Worm (Caenorhabditis elegans): ENCODE data around the gene glo-1.
A peak's percentile ranks its signal among the peaks of the same experiment; 100 is the strongest.

glo-1 gene

ce11 chrX:9882112-9882511 is at the start of gene glo-1:
Gene glo-1, minus strand, starts transcription at chrX:9882212.
- no peak for TF ChIP-seq dmd-9 (GFP tag; IDR thresholded peaks at IDR 0.05)
- TF ChIP-seq lin-1 (GFP tag; IDR thresholded peaks at IDR 0.05), result no peak
- TF ChIP-seq F44E2.7 (GFP tag; IDR thresholded peaks at IDR 0.05), result no peak
- TF ChIP-seq attf-4 (tag; optimal IDR thresholded peaks at IDR 0.05), result no peak
- no peak for TF ChIP-seq lim-7 (GFP tag; IDR thresholded peaks at IDR 0.05)
- no peak for TF ChIP-seq pha-4 (GFP tag; IDR thresholded peaks at IDR 0.05)
- TF ChIP-seq pha-4 (tag; optimal IDR thresholded peaks at IDR 0.05), result no peak
- no peak for TF ChIP-seq ceh-82 (tag; optimal IDR thresholded peaks at IDR 0.05)
- no peak for TF ChIP-seq nhr-111 (GFP tag; optimal IDR thresholded peaks at IDR 0.05)
- no peak for TF ChIP-seq nhr-77 (tag; optimal IDR thresholded peaks at IDR 0.05)

ce11 chrX:9931362-9931761 is 49.4 kb upstream of the glo-1 start, which contains the start of gene nra-3:
Gene nra-3, minus strand, starts transcription at chrX:9931462.
- TF ChIP-seq fkh-10 (GFP tag; optimal IDR thresholded peaks at IDR 0.05) (no peak), tag-97 (GFP tag; IDR thresholded peaks at IDR 0.05) (0 out of 2 replicates have a peak, but pooled peaks have one; percentile 27), ceh-32 (tag; optimal IDR thresholded peaks at IDR 0.05; ENCODE audit: poor library complexity) (no peak), unc-62 (GFP tag; optimal IDR thresholded peaks at IDR 0.05 in 1 of 2) (no peak), unc-62 (tag; optimal IDR thresholded peaks at IDR 0.05) (no peak), jun-1 (tag; optimal IDR thresholded peaks at IDR 0.05) (no peak), Y5F2A.4 (GFP tag; optimal IDR thresholded peaks at IDR 0.05) (no peak), unc-130 (GFP tag; optimal IDR thresholded peaks at IDR 0.05) (no peak), Y48G9A.11 (GFP tag; IDR thresholded peaks at IDR 0.05) (no peak), ctbp-1 (GFP tag; IDR thresholded peaks at IDR 0.05) (0 out of 2 replicates have a peak, but pooled peaks have one; percentile 17), php-3 (GFP tag; IDR thresholded peaks at IDR 0.05) (no peak), set-16 (GFP tag; IDR thresholded peaks at IDR 0.05) (0 out of 2 replicates have a peak, but pooled peaks have one; percentile 15), unc-39 (tag; optimal IDR thresholded peaks at IDR 0.05) (no peak), dmd-6 (GFP tag; IDR thresholded peaks at IDR 0.05) (no peak), zfp-3 (GFP tag; conservative IDR thresholded peaks at IDR 0.05) (no peak), mep-1 (tag; optimal IDR thresholded peaks at IDR 0.05) (no peak)

ce11 chrX:9927993-9928392 is 46.0 kb upstream of the glo-1 start:
- peak; percentile 34 for TF ChIP-seq hlh-30 (tag; optimal IDR thresholded peaks at IDR 0.05; ENCODE audit: insufficient read depth)
- TF ChIP-seq nhr-11 (tag; optimal IDR thresholded peaks at IDR 0.05), result peak; percentile 22
- peak; percentile 36 for TF ChIP-seq aha-1 (tag)
- no peak for TF ChIP-seq pha-4 (GFP tag; IDR thresholded peaks at IDR 0.05)
- no peak for TF ChIP-seq pha-4 (tag; optimal IDR thresholded peaks at IDR 0.05)

- TF ChIP-seq saeg-2 (GFP tag; IDR thresholded peaks at IDR 0.05), result no peak
- TF ChIP-seq pqm-1 (tag; optimal IDR thresholded peaks at IDR 0.05), result peak; percentile 89
- TF ChIP-seq php-3 (GFP tag; IDR thresholded peaks at IDR 0.05), result 0 out of 2 replicates have a peak, but pooled peaks have one; percentile 29
- TF ChIP-seq daf-16 (GFP tag; optimal IDR thresholded peaks at IDR 0.05), result no peak
- TF ChIP-seq daf-16 (tag; optimal IDR thresholded peaks at IDR 0.05), result peak; percentile 72
- TF ChIP-seq madf-9 (GFP tag; conservative IDR thresholded peaks at IDR 0.05), result no peak
- peak; percentile 63 for TF ChIP-seq nhr-28 (tag; optimal IDR thresholded peaks at IDR 0.05)
- TF ChIP-seq dve-1 (tag; optimal IDR thresholded peaks at IDR 0.05; ENCODE audit: insufficient read depth), result peak; percentile 31
Observed at ce11 chrX:9924962-9925361, 43.0 kb upstream of the glo-1 start, which contains the start of gene ugt-23. Gene ugt-23, minus strand, starts transcription at chrX:9925173.

ce11 chrX:9921257-9921656 is 39.2 kb upstream of the glo-1 start, which contains the start of gene C17G1.2:
Gene C17G1.2, plus strand, starts transcription at chrX:9921557.
- no peak for TF ChIP-seq F26F4.8 (GFP tag; conservative IDR thresholded peaks at IDR 0.05)
- no peak for TF ChIP-seq saeg-2 (GFP tag; IDR thresholded peaks at IDR 0.05)
- TF ChIP-seq hif-1 (tag; optimal IDR thresholded peaks at IDR 0.05), result no peak
- TF ChIP-seq ceh-82 (tag; optimal IDR thresholded peaks at IDR 0.05), result no peak
- TF ChIP-seq lin-38 (GFP tag; IDR thresholded peaks at IDR 0.05), result no peak
- TF ChIP-seq nhr-111 (GFP tag; optimal IDR thresholded peaks at IDR 0.05), result no peak
- no peak for TF ChIP-seq madf-9 (GFP tag; conservative IDR thresholded peaks at IDR 0.05)
- TF ChIP-seq daf-19 (GFP tag; conservative IDR thresholded peaks at IDR 0.05), result no peak
- no peak for TF ChIP-seq zfp-2 (tag; optimal IDR thresholded peaks at IDR 0.05)
- no peak for TF ChIP-seq tag-97 (GFP tag; IDR thresholded peaks at IDR 0.05)
- TF ChIP-seq F37D6.2 (tag; optimal IDR thresholded peaks at IDR 0.05), result no peak
- no peak for TF ChIP-seq T20F7.1 (GFP tag; optimal IDR thresholded peaks at IDR 0.05)
- no peak for TF ChIP-seq nhr-42 (GFP tag; IDR thresholded peaks at IDR 0.05)
- TF ChIP-seq aha-1 (tag), result no peak
- no peak for TF ChIP-seq tra-1 (GFP tag; IDR thresholded peaks at IDR 0.05)
